Worm (Caenorhabditis elegans): ENCODE results near the gene Y41E3.13.

Gene Y41E3.13

ce11 chrIV:15042159-15042936 lies 15.7 kb upstream of the Y41E3.13 start (continued):
- no peak for TF ChIP-seq nhr-90 (tag; optimal IDR thresholded peaks at IDR 0.05)
- TF ChIP-seq Y79H2A.3 (GFP tag; conservative IDR thresholded peaks at IDR 0.05) = peak; percentile 50; the same call in 1 of the 2 replicates
- TF ChIP-seq dpl-1 (GFP tag; optimal IDR thresholded peaks at IDR 0.05) = peak; percentile 15
- TF ChIP-seq dox-1 (GFP tag; IDR thresholded peaks at IDR 0.05) = peak; percentile 63
- no peak for TF ChIP-seq ets-4 (GFP tag; optimal IDR thresholded peaks at IDR 0.05)
- TF ChIP-seq F33H1.4 (GFP tag; IDR thresholded peaks at IDR 0.05) = peak; percentile 49
- TF ChIP-seq ceh-27 (GFP tag; optimal IDR thresholded peaks at IDR 0.05) = no peak
- no peak for TF ChIP-seq akir-1 (GFP tag; optimal IDR thresholded peaks at IDR 0.05)
- no peak for TF ChIP-seq tlf-1 (GFP tag; optimal IDR thresholded peaks at IDR 0.05)
- no peak for TF ChIP-seq egl-44 (GFP tag; IDR thresholded peaks at IDR 0.05)
- no peak for TF ChIP-seq unc-62 (GFP tag; optimal IDR thresholded peaks at IDR 0.05)
- no peak for TF ChIP-seq repo-1 (tag; optimal IDR thresholded peaks at IDR 0.05)
- TF ChIP-seq lir-1 (GFP tag; conservative IDR thresholded peaks at IDR 0.05) = peak; percentile 25; the same call in 1 of the 2 replicates
- TF ChIP-seq somi-1 (GFP tag; optimal IDR thresholded peaks at IDR 0.05) = no peak
- no peak for TF ChIP-seq nfya-1 (tag; optimal IDR thresholded peaks at IDR 0.05; ENCODE audit: borderline replicate concordance, insufficient read depth)
- TF ChIP-seq efl-1 (GFP tag; optimal IDR thresholded peaks at IDR 0.05) = no peak
- no peak for TF ChIP-seq B0019.2 (GFP tag; conservative IDR thresholded peaks at IDR 0.05)
- no peak for TF ChIP-seq T07F8.4 (tag; optimal IDR thresholded peaks at IDR 0.05)
- no peak for TF ChIP-seq nhr-179 (tag; optimal IDR thresholded peaks at IDR 0.05)
- no peak for TF ChIP-seq bed-1 (GFP tag; IDR thresholded peaks at IDR 0.05)
- no peak for TF ChIP-seq snpc-1.1 (tag; optimal IDR thresholded peaks at IDR 0.05; ENCODE audit: insufficient read depth)
- TF ChIP-seq lag-1 (GFP tag; IDR thresholded peaks at IDR 0.05) = no peak
- TF ChIP-seq die-1 (tag; optimal IDR thresholded peaks at IDR 0.05) = no peak
- TF ChIP-seq Y53G8AR.9 (GFP tag; conservative IDR thresholded peaks at IDR 0.05) = 0 out of 2 replicates have a peak, but pooled peaks have one; percentile 65
- no peak for TF ChIP-seq rpc-1 (optimal IDR thresholded peaks at IDR 0.05)
- no peak for TF ChIP-seq rpc-1 (tag; optimal IDR thresholded peaks at IDR 0.05)
- peak; percentile 39 for TF ChIP-seq lin-54 (GFP tag; optimal IDR thresholded peaks at IDR 0.05)
- 0 out of 2 replicates have a peak, but pooled peaks have one; percentile 33 for TF ChIP-seq Y53F4B.3 (GFP tag; IDR thresholded peaks at IDR 0.05)
- TF ChIP-seq sdz-38 (tag; optimal IDR thresholded peaks at IDR 0.05) = no peak
- peak; percentile 59; the same call in 1 of the 2 replicates for TF ChIP-seq D2030.7 (GFP tag; IDR thresholded peaks at IDR 0.05)
- TF ChIP-seq let-607 (tag; optimal IDR thresholded peaks at IDR 0.05) = no peak
- TF ChIP-seq madf-6 (GFP tag; IDR thresholded peaks at IDR 0.05) = peak; percentile 22; the same call in 1 of the 2 replicates
- peak; percentile 77 for TF ChIP-seq F49E8.2 (tag; optimal IDR thresholded peaks at IDR 0.05; ENCODE audit: insufficient read depth)
- peak; percentile 47 for TF ChIP-seq snpc-1.3 (tag; optimal IDR thresholded peaks at IDR 0.05; ENCODE audit: insufficient read depth)
- TF ChIP-seq B0035.1 (tag; optimal IDR thresholded peaks at IDR 0.05) = no peak
- no peak for TF ChIP-seq tbx-9 (tag; optimal IDR thresholded peaks at IDR 0.05; ENCODE audit: borderline replicate concordance)
- TF ChIP-seq C06A6.2 (GFP tag; conservative IDR thresholded peaks at IDR 0.05) = no peak
- 0 out of 2 replicates have a peak, but pooled peaks have one; percentile 29 for TF ChIP-seq ceh-100 (GFP tag; IDR thresholded peaks at IDR 0.05)
- TF ChIP-seq egl-18 (GFP tag; IDR thresholded peaks at IDR 0.05) = no peak
- TF ChIP-seq lsl-1 (GFP tag; optimal IDR thresholded peaks at IDR 0.05) = peak; percentile 20
- TF ChIP-seq ztf-3 (GFP tag; optimal IDR thresholded peaks at IDR 0.05) = no peak
- no peak for TF ChIP-seq dpff-1 (tag; optimal IDR thresholded peaks at IDR 0.05)
- no peak for TF ChIP-seq pha-4 (tag; optimal IDR thresholded peaks at IDR 0.05)
- TF ChIP-seq C17E4.6 (GFP tag; IDR thresholded peaks at IDR 0.05) = no peak
- TF ChIP-seq aptf-3 (GFP tag; IDR thresholded peaks at IDR 0.05) = no peak
- no peak for TF ChIP-seq F57C9.4 (tag; optimal IDR thresholded peaks at IDR 0.05)
- no peak for TF ChIP-seq ztf-25 (GFP tag; IDR thresholded peaks at IDR 0.05)
